Fruit fly (Drosophila melanogaster) whole organism, prepupa: Measurements from ENCODE around the gene Traf-like.

Source experiments
- CG11762 ChIP-seq: fragments of 200-800 bp; sonication (Bioruptor generic); optimal IDR thresholded peaks from 3 replicates; lab custom pipeline; 2016; ENCODE audit warnings: missing biosample characterization, missing genetic modification characterization; ENCODE audit not compliant: insufficient read depth
- CG15336 ChIP-seq: fragments of 200-800 bp; sonication (Bioruptor generic); IDR thresholded peaks from 2 replicates; pipeline ENCODE4 v1.3.6; 2022; ENCODE audit warnings: missing biosample characterization, missing genetic modification characterization
- OdsH ChIP-seq: fragments of 200-800 bp; sonication (Bioruptor generic); optimal IDR thresholded peaks from 3 replicates; lab custom pipeline; 2016; ENCODE audit warnings: missing biosample characterization, missing genetic modification characterization
- Smox ChIP-seq: fragments of 200-800 bp; sonication (Bioruptor generic); optimal IDR thresholded peaks from 3 replicates; lab custom pipeline; 2016; ENCODE audit warnings: missing biosample characterization, missing genetic modification characterization
- Sox15 ChIP-seq: fragments of 200-800 bp; sonication (Bioruptor generic); optimal IDR thresholded peaks from 3 replicates; lab custom pipeline; 2016; ENCODE audit warnings: missing biosample characterization, missing genetic modification characterization

DNA sequence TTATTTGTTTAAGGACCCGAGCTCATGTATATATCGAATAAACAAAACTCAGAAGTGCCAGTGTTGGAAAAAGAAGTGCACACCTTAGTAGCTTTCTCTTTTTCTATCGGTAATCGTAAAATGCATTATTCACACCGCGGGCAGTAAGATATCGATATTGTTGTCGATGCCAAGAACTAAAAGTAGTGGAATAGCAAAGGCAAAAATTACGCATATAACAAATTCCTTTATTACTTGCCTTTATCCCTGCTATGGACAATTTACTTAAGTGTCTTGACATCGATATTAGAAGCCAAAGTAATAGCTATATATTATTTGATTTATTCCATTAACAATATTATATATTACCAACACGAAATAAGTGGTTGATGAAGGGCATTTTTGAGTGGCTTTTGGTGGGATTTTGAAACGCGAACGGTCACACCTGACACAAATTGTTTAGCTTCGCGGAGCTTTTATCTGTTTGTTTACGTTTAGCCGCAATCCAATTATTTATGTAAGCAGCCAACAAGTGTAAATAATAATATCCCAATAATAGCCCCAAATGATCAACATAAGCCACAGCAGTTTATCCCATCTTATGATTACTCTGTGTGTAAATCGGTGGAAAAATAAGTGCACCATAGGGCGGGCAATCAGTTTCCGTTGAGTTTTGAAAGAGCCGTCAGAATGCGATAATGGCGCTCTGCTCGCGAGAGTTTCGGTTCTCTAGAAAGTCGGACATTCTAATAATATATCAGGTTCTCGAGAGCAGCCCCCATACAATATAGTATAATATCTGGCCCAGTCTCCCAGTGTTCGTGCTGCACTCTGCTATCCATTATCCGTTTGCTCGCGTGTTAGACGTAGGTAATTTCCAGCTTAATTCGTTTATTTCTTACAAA is 29.8 kb upstream of the Traf-like start, which contains the start of the genes CG9992 and CG4239:
- peak; percentile 16; the same call in 1 of the 2 replicates for TF ChIP-seq CG15336 (GFP tag; lab: Robert Waterston, UW)
- TF ChIP-seq OdsH (GFP tag; lab: Kevin White, UChicago), result no peak
- no peak for TF ChIP-seq Smox (GFP tag; lab: Kevin White, UChicago)
- peak; percentile 67 for TF ChIP-seq Sox15 (GFP tag; lab: Kevin White, UChicago)
- no peak for TF ChIP-seq CG11762 (GFP tag; lab: Kevin White, UChicago)
